Worm (Caenorhabditis elegans) whole organism, L1 larva: Measurements from ENCODE around the gene coa-7.

Experiments
- Y116A8C.19 ChIP-seq: sonication (generic microtip); optimal IDR thresholded peaks from 2 replicates; lab custom pipeline; 2016; ENCODE audit warnings: missing compliant biosample characterization, missing genetic modification characterization, borderline replicate concordance
- blmp-1 ChIP-seq: fragments of 150-350 bp; optimal IDR thresholded peaks from 2 replicates; lab custom pipeline; 2014; ENCODE audit warnings: missing biosample characterization, missing genetic modification characterization
- ceh-82 ChIP-seq, 3 experiments: fragments of 150-350 bp in 1 of 3; sonication (generic microtip) in 2 of 3; optimal IDR thresholded peaks; 2 replicates each; lab custom pipeline; 2014 to 2017; ENCODE audit warnings: missing biosample characterization in 3 of 3, missing genetic modification characterization in 3 of 3
- ceh-90 ChIP-seq: sonication (generic microtip); optimal IDR thresholded peaks from 2 replicates; lab custom pipeline; 2016; ENCODE audit warnings: missing genetic modification characterization, missing compliant biosample characterization
- dpl-1 ChIP-seq, 3 experiments: fragments of 150-350 bp in 2 of 3; sonication (generic microtip) in 1 of 3; optimal IDR thresholded peaks; 2 replicates each; lab custom pipeline; 2014 to 2017; ENCODE audit warnings: missing biosample characterization in 3 of 3, missing genetic modification characterization in 3 of 3, missing genetic modification reagents in 3 of 3
- efl-1 ChIP-seq, 4 experiments: fragments of 150-350 bp; optimal IDR thresholded peaks in 3 of 4; peaks in 1 of 4; 1 replicate in 1 of 4; 2 replicates in 3 of 4; lab custom pipeline; 2014; ENCODE audit warnings: missing biosample characterization in 2 of 4, missing genetic modification characterization in 2 of 4, missing genetic modification reagents in 2 of 4
- elt-2 ChIP-seq: sonication (generic microtip); optimal IDR thresholded peaks from 2 replicates; lab custom pipeline; 2016; ENCODE audit warnings: missing genetic modification characterization, mild to moderate bottlenecking, inconsistent platforms, missing compliant biosample characterization, missing genetic modification reagents
- elt-3 ChIP-seq, 6 experiments: fragments of 150-350 bp in 1 of 6; sonication (generic microtip); optimal IDR thresholded peaks; 2 replicates each; lab custom pipeline; 2017 to 2018; ENCODE audit warnings: missing biosample characterization in 6 of 6, missing genetic modification characterization in 6 of 6, inconsistent platforms in 1 of 6
- fos-1 ChIP-seq: fragments of 150-350 bp; optimal IDR thresholded peaks from 2 replicates; lab custom pipeline; 2014; ENCODE audit warnings: missing biosample characterization, missing genetic modification characterization
- hpl-2 ChIP-seq: fragments of 150-350 bp; optimal IDR thresholded peaks from 2 replicates; lab custom pipeline; 2014; ENCODE audit warnings: missing biosample characterization, missing genetic modification reagents, missing genetic modification characterization
- lin-13 ChIP-seq: fragments of 150-350 bp; optimal IDR thresholded peaks from 2 replicates; lab custom pipeline; 2014; ENCODE audit warnings: missing biosample characterization, missing genetic modification reagents, missing genetic modification characterization
- lin-14 ChIP-seq: fragments of 200-800 bp; sonication (Bioruptor generic); optimal IDR thresholded peaks from 2 replicates; lab custom pipeline; 2018; ENCODE audit warnings: mild to moderate bottlenecking, missing genetic modification characterization, moderate library complexity, missing compliant biosample characterization
- lin-15B ChIP-seq: fragments of 150-350 bp; sonication (generic microtip); optimal IDR thresholded peaks from 3 replicates; lab custom pipeline; 2014; ENCODE audit warnings: missing biosample characterization, missing genetic modification characterization
- lin-35 ChIP-seq, 2 experiments: fragments of 150-350 bp; optimal IDR thresholded peaks; 2 replicates each; lab custom pipeline; 2014; ENCODE audit warnings: missing biosample characterization in 2 of 2, missing genetic modification characterization in 2 of 2, missing genetic modification reagents in 2 of 2
- lin-39 ChIP-seq: fragments of 150-350 bp; optimal IDR thresholded peaks from 2 replicates; lab custom pipeline; 2014; ENCODE audit warnings: missing biosample characterization, missing genetic modification reagents, missing genetic modification characterization
- lsy-2 ChIP-seq, 2 experiments: fragments of 150-350 bp; optimal IDR thresholded peaks; 2 replicates each; lab custom pipeline; 2014; ENCODE audit warnings: missing biosample characterization in 2 of 2, missing genetic modification characterization in 2 of 2
- mab-9 ChIP-seq: fragments of 200-800 bp; sonication (Bioruptor generic); IDR thresholded peaks from 2 replicates; pipeline ENCODE4 v1.3.6; 2022; ENCODE audit warnings: missing genetic modification reagents, missing genetic modification characterization, missing compliant biosample characterization
- nhr-28 ChIP-seq: fragments of 150-350 bp; optimal IDR thresholded peaks from 2 replicates; lab custom pipeline; 2014; ENCODE audit warnings: missing biosample characterization, missing genetic modification characterization
- nhr-47 ChIP-seq: sonication (generic microtip); optimal IDR thresholded peaks from 2 replicates; lab custom pipeline; 2016; ENCODE audit warnings: mild to moderate bottlenecking, missing genetic modification characterization, moderate library complexity, missing compliant biosample characterization
- nhr-71 ChIP-seq: sonication (generic microtip); optimal IDR thresholded peaks from 2 replicates; lab custom pipeline; 2016; ENCODE audit warnings: mild to moderate bottlenecking, missing genetic modification characterization, moderate library complexity, missing compliant biosample characterization
- nhr-85 ChIP-seq: sonication (generic microtip); peaks from one replicate; lab custom pipeline; 2016; ENCODE audit warnings: missing genetic modification characterization, inconsistent platforms, missing compliant biosample characterization
- skn-1 ChIP-seq: fragments of 150-350 bp; optimal IDR thresholded peaks from 2 replicates; lab custom pipeline; 2014; ENCODE audit warnings: missing biosample characterization, missing genetic modification characterization
- snu-23 ChIP-seq: sonication (generic microtip); optimal IDR thresholded peaks from 2 replicates; lab custom pipeline; 2016; ENCODE audit warnings: missing genetic modification characterization, missing compliant biosample characterization
- sox-4 ChIP-seq: sonication (generic microtip); optimal IDR thresholded peaks from 2 replicates; lab custom pipeline; 2016; ENCODE audit warnings: missing genetic modification characterization, missing compliant biosample characterization
- sup-37 ChIP-seq: fragments of 200-800 bp; sonication (Bioruptor generic); optimal IDR thresholded peaks from 2 replicates; lab custom pipeline; 2018; ENCODE audit warnings: mild to moderate bottlenecking, missing genetic modification characterization, missing compliant biosample characterization
- swsn-7 ChIP-seq: sonication (generic microtip); optimal IDR thresholded peaks from 2 replicates; lab custom pipeline; 2016; ENCODE audit warnings: missing genetic modification characterization, missing compliant biosample characterization
- tbx-2 ChIP-seq: sonication (generic microtip); optimal IDR thresholded peaks from 2 replicates; lab custom pipeline; 2016; ENCODE audit warnings: missing genetic modification characterization, missing compliant biosample characterization
- unc-62 ChIP-seq: fragments of 150-350 bp; optimal IDR thresholded peaks from 2 replicates; lab custom pipeline; 2014; ENCODE audit warnings: missing biosample characterization, missing genetic modification reagents, missing genetic modification characterization
- xbp-1 ChIP-seq: sonication (generic microtip); optimal IDR thresholded peaks from 2 replicates; lab custom pipeline; 2016; ENCODE audit warnings: missing genetic modification characterization, missing compliant biosample characterization
- ztf-11 ChIP-seq, 2 experiments: sonication (generic microtip); optimal IDR thresholded peaks; 2 replicates each; lab custom pipeline; 2016 to 2017; ENCODE audit warnings: missing genetic modification characterization in 2 of 2, missing biosample characterization in 1 of 2, missing compliant biosample characterization in 1 of 2

The coa-7 gene

ce11 chrII:11599751-11600150 lies 51.2 kb downstream of the coa-7 start, which contains the start of gene npp-5:
TSS of gene npp-5 (minus strand) at chrII:11599809.
- TF ChIP-seq elt-2 (tag; lab: Kevin White, UChicago) (no peak), sup-37 (GFP tag; lab: Kevin White, UChicago) (no peak), skn-1 (tag; lab: Kevin White, UChicago) (peak; percentile 22), lin-35 (GFP tag; optimal IDR thresholded peaks at IDR 0.05; lab: Kevin White, UChicago) (peak; percentile 78 to 96), tbx-2 (tag; lab: Kevin White, UChicago) (peak; percentile 20), lin-13 (GFP tag; lab: Kevin White, UChicago) (no peak), ztf-11 (tag; optimal IDR thresholded peaks at IDR 0.05; lab: Kevin White, UChicago) (no peak), efl-1 (optimal IDR thresholded peaks at IDR 0.05; lab: Kevin White, UChicago) (peak; percentile 69 to 90), efl-1 (GFP tag; optimal IDR thresholded peaks at IDR 0.05 in 1 of 2; lab: Kevin White, UChicago) (peak; percentile 91 to 99), mab-9 (GFP tag; lab: Robert Waterston, UW) (no peak), nhr-47 (tag; lab: Kevin White, UChicago) (peak; percentile 24), elt-3 (tag; optimal IDR thresholded peaks at IDR 0.05; lab: Kevin White, UChicago) (no peak), unc-62 (no peak), ceh-82 (tag; optimal IDR thresholded peaks at IDR 0.05; lab: Kevin White, UChicago) (peak in 1 of 3 experiments; percentile 4), ceh-90 (tag; lab: Kevin White, UChicago) (no peak), hpl-2 (GFP tag; lab: Kevin White, UChicago) (no peak), nhr-71 (peak; percentile 52), fos-1 (tag; lab: Kevin White, UChicago) (no peak), xbp-1 (tag; lab: Kevin White, UChicago) (peak; percentile 2), lsy-2 (tag; optimal IDR thresholded peaks at IDR 0.05; lab: Kevin White, UChicago) (peak; percentile 20 to 65), snu-23 (GFP tag; lab: Kevin White, UChicago) (peak; percentile 20), dpl-1 (GFP tag; optimal IDR thresholded peaks at IDR 0.05; lab: Kevin White, UChicago) (peak; percentile 83 to 91 (median 90)), sox-4 (tag; lab: Kevin White, UChicago) (no peak), swsn-7 (tag; lab: Kevin White, UChicago) (no peak), nhr-28 (tag; lab: Kevin White, UChicago) (no peak), Y116A8C.19 (tag; lab: Kevin White, UChicago) (no peak), blmp-1 (peak; percentile 31), nhr-85 (tag; lab: Kevin White, UChicago) (peak; percentile 52), lin-39 (no peak), lin-14 (peak; percentile 10), lin-15B (tag; lab: Kevin White, UChicago) (peak; percentile 20)
